Fruit fly (Drosophila melanogaster): ENCODE data around the gene CG32808.

Gene CG32808

dm6 chrX:1466505-1467381 is 2.9 kb downstream of the CG32808 start (continued):
- TF ChIP-seq CG15514 (GFP tag; optimal IDR thresholded peaks at IDR 0.05) (peak; percentile 31), nmo (GFP tag; optimal IDR thresholded peaks at IDR 0.05) (no peak), al (GFP tag; IDR thresholded peaks at IDR 0.05) (no peak), tap (tag; optimal IDR thresholded peaks at IDR 0.05) (no peak), btn (GFP tag; optimal IDR thresholded peaks at IDR 0.05) (no peak), Oli (tag; optimal IDR thresholded peaks at IDR 0.05) (no peak), tin (GFP tag; optimal IDR thresholded peaks at IDR 0.05) (no peak), CG13287 (GFP tag; IDR thresholded peaks at IDR 0.05; ENCODE audit: partially characterized antibody) (peak; percentile 21), BtbVII (GFP tag; optimal IDR thresholded peaks at IDR 0.05) (no peak), mirr (GFP tag; optimal IDR thresholded peaks at IDR 0.05) (no peak), CG9727 (GFP tag; optimal IDR thresholded peaks at IDR 0.05) (no peak), crc (GFP tag; optimal IDR thresholded peaks at IDR 0.05) (no peak), CG10431 (GFP tag; optimal IDR thresholded peaks at IDR 0.05) (no peak), CG32532 (GFP tag; IDR thresholded peaks at IDR 0.05) (peak; percentile 34; the same call in 1 of the 2 replicates), CG15696 (tag; optimal IDR thresholded peaks at IDR 0.05) (no peak)

dm6 chrX:1465707-1466504 is 3.7 kb downstream of the CG32808 start, which contains the start of the genes O-fut2 and CG14777:
TSS of gene O-fut2 (minus strand) at chrX:1465996.
TSS of gene CG14777 (plus strand) at chrX:1466134.
- TF ChIP-seq Pdp1 (GFP tag; optimal IDR thresholded peaks at IDR 0.05) (peak in 1 of 2 experiments; percentile 5), CG6791 (GFP tag; IDR thresholded peaks at IDR 0.05; ENCODE audit: partially characterized antibody) (no peak), CG30403 (GFP tag; optimal IDR thresholded peaks at IDR 0.05) (peak; percentile 9), CG12659 (GFP tag; optimal IDR thresholded peaks at IDR 0.05) (peak; percentile 8), sens (GFP tag) (peak; percentile 63), Gug (GFP tag; IDR thresholded peaks at IDR 0.05) (peak; percentile 10; the same call in 1 of the 4 replicates), CG2116 (GFP tag; optimal IDR thresholded peaks at IDR 0.05) (peak; percentile 15), sr (GFP tag; IDR thresholded peaks at IDR 0.05) (0 out of 3 replicates have a peak, but pooled peaks have one; percentile 7), pzg (GFP tag; optimal IDR thresholded peaks at IDR 0.05) (peak; percentile 12), Stat92E (GFP tag; optimal IDR thresholded peaks at IDR 0.05) (no peak), jing (GFP tag; optimal IDR thresholded peaks at IDR 0.05) (no peak), prd (optimal IDR thresholded peaks at IDR 0.05) (no peak), prd (GFP tag; IDR thresholded peaks at IDR 0.05) (peak; percentile 21; the same call in 1 of the 3 replicates), row (GFP tag; IDR thresholded peaks at IDR 0.05) (peak; percentile 42; the same call in 2 of the 3 replicates), pan (optimal IDR thresholded peaks at IDR 0.05) (no peak), pan (GFP tag; optimal IDR thresholded peaks at IDR 0.05 in 1 of 2, IDR thresholded peaks at IDR 0.05 in 1 of 2) (peak in 1 of 2 experiments; percentile 6), CG14050 (GFP tag; IDR thresholded peaks at IDR 0.05) (no peak), Oaz (GFP tag; IDR thresholded peaks at IDR 0.05) (0 out of 2 replicates have a peak, but pooled peaks have one; percentile 15), CG17568 (GFP tag; optimal IDR thresholded peaks at IDR 0.05) (no peak), fu2 (GFP tag; optimal IDR thresholded peaks at IDR 0.05) (no peak), Drgx (GFP tag; IDR thresholded peaks at IDR 0.05) (peak; percentile 54; the same call in 1 of the 2 replicates), CG31388 (GFP tag; optimal IDR thresholded peaks at IDR 0.05) (no peak), pita (GFP tag; optimal IDR thresholded peaks at IDR 0.05) (no peak), lbe (GFP tag; optimal IDR thresholded peaks at IDR 0.05) (peak; percentile 24), az2 (GFP tag; optimal IDR thresholded peaks at IDR 0.05) (peak; percentile 9), trem (tag; optimal IDR thresholded peaks at IDR 0.05) (peak; percentile 17), MESR4 (GFP tag; optimal IDR thresholded peaks at IDR 0.05) (peak; percentile 60), sisA (GFP tag; IDR thresholded peaks at IDR 0.05) (no peak), Xrp1 (GFP tag; IDR thresholded peaks at IDR 0.05) (peak; percentile 37; the same call in 1 of the 2 replicates), peb (GFP tag; IDR thresholded peaks at IDR 0.05) (no peak), tgo (GFP tag; IDR thresholded peaks at IDR 0.05) (0 out of 3 replicates have a peak, but pooled peaks have one; percentile 16), CG14441 (GFP tag; IDR thresholded peaks at IDR 0.05) (0 out of 2 replicates have a peak, but pooled peaks have one; percentile 32)
